Fruit fly (Drosophila melanogaster) whole organism, adult: Measurements from ENCODE around the gene CG14259.

Experiments
- CG11617 ChIP-seq: fragments of 200-800 bp; sonication (Bioruptor generic); optimal IDR thresholded peaks from 2 replicates; lab custom pipeline; 2017; ENCODE audit warnings: mild to moderate bottlenecking, missing biosample characterization, missing genetic modification reagents, missing genetic modification characterization
- CG12768 ChIP-seq: fragments of 200-800 bp; sonication (Bioruptor generic); optimal IDR thresholded peaks from 2 replicates; lab custom pipeline; 2017; ENCODE audit warnings: missing biosample characterization, missing genetic modification characterization, mild to moderate bottlenecking, moderate library complexity, missing genetic modification reagents
- CG14711 ChIP-seq: fragments of 200-800 bp; sonication (Bioruptor generic); optimal IDR thresholded peaks from 2 replicates; lab custom pipeline; 2018; ENCODE audit warnings: missing biosample characterization, mild to moderate bottlenecking, missing genetic modification characterization, moderate library complexity
- CG1620 ChIP-seq: fragments of 200-800 bp; sonication (Bioruptor generic); optimal IDR thresholded peaks from 2 replicates; lab custom pipeline; 2016; ENCODE audit warnings: missing biosample characterization, missing genetic modification characterization
- CG33017 ChIP-seq: fragments of 200-800 bp; sonication (Bioruptor generic); optimal IDR thresholded peaks from 2 replicates; lab custom pipeline; 2018; ENCODE audit warnings: missing biosample characterization, mild to moderate bottlenecking, missing genetic modification characterization, moderate library complexity
- CG5204 ChIP-seq: fragments of 200-800 bp; sonication (Bioruptor generic); optimal IDR thresholded peaks from 2 replicates; lab custom pipeline; 2016; ENCODE audit warnings: missing biosample characterization, missing genetic modification characterization
- CG7045 ChIP-seq: fragments of 200-800 bp; sonication (Bioruptor generic); optimal IDR thresholded peaks from 2 replicates; lab custom pipeline; 2017; ENCODE audit warnings: missing biosample characterization, mild to moderate bottlenecking, missing genetic modification characterization
- CG7101 ChIP-seq: fragments of 200-800 bp; sonication (Bioruptor generic); optimal IDR thresholded peaks from 2 replicates; lab custom pipeline; 2018; ENCODE audit warnings: missing biosample characterization, mild to moderate bottlenecking, missing genetic modification characterization, moderate library complexity
- Clk ChIP-seq: fragments of 200-800 bp; sonication (Bioruptor generic); optimal IDR thresholded peaks from 2 replicates; lab custom pipeline; 2017; ENCODE audit warnings: missing biosample characterization, missing genetic modification characterization
- Crg-1 ChIP-seq: fragments of 200-800 bp; sonication (Bioruptor generic); optimal IDR thresholded peaks from 2 replicates; lab custom pipeline; 2016; ENCODE audit warnings: missing biosample characterization, missing genetic modification characterization
- Hr96 ChIP-seq: fragments of 200-800 bp; sonication (Bioruptor generic); optimal IDR thresholded peaks from 2 replicates; lab custom pipeline; 2016; ENCODE audit warnings: missing biosample characterization, missing genetic modification characterization
- Mnt ChIP-seq: fragments of 200-800 bp; sonication (Bioruptor generic); optimal IDR thresholded peaks from 2 replicates; lab custom pipeline; 2016; ENCODE audit warnings: missing biosample characterization, mild to moderate bottlenecking, missing genetic modification characterization
- bab1 ChIP-seq: fragments of 200-800 bp; sonication (Bioruptor generic); optimal IDR thresholded peaks from 3 replicates; lab custom pipeline; 2019; ENCODE audit warnings: missing biosample characterization, mild to moderate bottlenecking, missing genetic modification characterization, moderate library complexity
- cic ChIP-seq: fragments of 200-800 bp; sonication (Bioruptor generic); optimal IDR thresholded peaks from 2 replicates; lab custom pipeline; 2017; ENCODE audit warnings: missing biosample characterization, mild to moderate bottlenecking, missing genetic modification characterization, moderate library complexity
- cnc ChIP-seq, 2 experiments: fragments of >200 bp; optimal IDR thresholded peaks; 2 replicates each; lab custom pipeline; 2017
- kay ChIP-seq: fragments of 200-800 bp; sonication (Bioruptor generic); peaks from one replicate; lab custom pipeline; 2016; ENCODE audit warnings: missing biosample characterization, missing genetic modification characterization, borderline replicate concordance
- ovo ChIP-seq: fragments of 200-800 bp; sonication (Bioruptor generic); optimal IDR thresholded peaks from 2 replicates; lab custom pipeline; 2016; ENCODE audit warnings: missing biosample characterization, missing genetic modification characterization
- pad ChIP-seq: fragments of 200-800 bp; sonication (Bioruptor generic); optimal IDR thresholded peaks from 3 replicates; lab custom pipeline; 2017; ENCODE audit warnings: missing biosample characterization, missing genetic modification characterization, mild to moderate bottlenecking, moderate library complexity, missing genetic modification reagents
- tj ChIP-seq: fragments of 200-800 bp; sonication (Bioruptor generic); optimal IDR thresholded peaks from 3 replicates; lab custom pipeline; 2017; ENCODE audit warnings: missing biosample characterization, mild to moderate bottlenecking, missing genetic modification characterization, moderate library complexity
- toe ChIP-seq: fragments of 200-800 bp; sonication (Bioruptor generic); optimal IDR thresholded peaks from 2 replicates; lab custom pipeline; 2016; ENCODE audit warnings: missing biosample characterization, missing genetic modification characterization

The CG14259 gene

DNA sequence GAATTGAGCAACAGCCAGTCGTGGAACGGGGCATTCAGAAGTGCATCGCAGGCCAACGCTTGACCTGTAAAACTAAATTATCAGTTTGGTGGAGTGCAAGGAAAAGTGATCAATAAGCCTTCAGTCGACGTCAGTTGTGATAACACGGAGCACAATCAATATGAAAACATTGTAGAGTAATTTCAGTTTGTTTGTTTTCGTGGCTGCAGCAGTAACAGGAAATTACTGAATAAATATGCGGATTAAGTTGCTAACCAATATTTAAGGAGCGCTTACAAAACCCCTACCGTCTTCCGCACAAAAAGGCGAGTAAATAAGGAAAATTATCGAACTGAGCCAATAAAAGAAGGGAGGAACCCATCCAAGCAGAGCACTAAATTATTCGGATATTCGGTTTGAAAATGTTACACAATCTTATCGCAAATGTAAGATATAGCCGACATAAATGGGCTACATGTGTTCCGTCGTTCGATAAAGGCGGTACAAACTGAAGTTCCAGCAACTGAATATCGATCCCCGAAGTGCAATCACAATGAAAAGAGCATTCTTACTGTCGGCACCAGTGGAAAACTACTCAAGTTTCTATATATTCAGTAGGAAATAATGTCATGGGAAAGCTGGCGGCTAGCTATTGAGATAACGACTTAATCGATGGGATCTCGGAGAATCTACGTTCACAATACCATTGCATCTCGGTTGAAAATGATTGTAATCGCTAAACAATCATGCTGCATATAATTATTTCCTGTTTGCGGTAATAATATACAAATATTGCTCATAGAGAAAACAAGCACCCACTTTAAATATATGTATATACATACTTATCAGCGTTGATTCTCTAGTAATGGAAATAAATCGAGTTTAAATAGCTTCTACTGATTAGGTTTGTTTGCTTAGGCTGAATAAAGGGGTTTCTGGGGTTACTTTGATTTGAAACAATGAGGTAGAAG lies 41.6 kb downstream of the CG14259 start:
- TF ChIP-seq CG12768 (GFP tag; lab: Kevin White, UChicago) (peak; percentile 24), ovo (GFP tag; lab: Kevin White, UChicago) (peak; percentile 60), Crg-1 (GFP tag; lab: Kevin White, UChicago) (peak; percentile 31), CG7101 (tag; lab: Kevin White, UChicago) (peak; percentile 67), Mnt (GFP tag; lab: Kevin White, UChicago) (no peak), Clk (peak; percentile 19), tj (GFP tag; lab: Kevin White, UChicago) (peak; percentile 1), pad (GFP tag; lab: Kevin White, UChicago) (peak; percentile 41), CG7045 (GFP tag; lab: Kevin White, UChicago) (peak; percentile 60), CG14711 (tag; lab: Kevin White, UChicago) (peak; percentile 41), CG1620 (GFP tag; lab: Kevin White, UChicago) (peak; percentile 25), CG5204 (no peak), kay (GFP tag; lab: Kevin White, UChicago) (peak; percentile 90), cic (peak; percentile 37), bab1 (GFP tag; lab: Kevin White, UChicago) (no peak), CG11617 (peak; percentile 65), toe (GFP tag; lab: Kevin White, UChicago) (no peak), CG33017 (tag; lab: Kevin White, UChicago) (peak; percentile 14), Hr96 (GFP tag; lab: Kevin White, UChicago) (peak; percentile 14), cnc (optimal IDR thresholded peaks at IDR 0.05; lab: Kevin White, UChicago) (no peak)

DNA sequence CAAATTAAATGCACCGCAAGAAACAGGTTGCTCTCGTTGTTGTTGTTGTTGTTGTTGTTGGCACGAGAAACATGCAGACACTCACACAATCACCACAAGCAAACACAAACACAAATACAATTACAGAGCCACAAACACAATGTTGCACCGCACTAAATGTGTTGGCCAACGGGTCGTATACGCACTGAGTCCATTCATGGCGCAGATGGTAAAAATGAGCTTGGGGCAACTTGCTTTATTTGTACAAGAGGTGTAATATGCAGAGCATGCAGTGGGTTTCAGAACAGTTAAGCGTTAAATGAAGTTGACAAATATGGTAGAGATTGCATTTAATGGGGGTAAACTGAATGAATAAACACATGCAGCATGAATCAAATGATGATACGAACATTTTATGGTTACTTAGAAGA lies 43.6 kb downstream of the CG14259 start:
- no peak for TF ChIP-seq pad (GFP tag; lab: Kevin White, UChicago)
- TF ChIP-seq kay (GFP tag; lab: Kevin White, UChicago), result no peak
- no peak for TF ChIP-seq Mnt (GFP tag; lab: Kevin White, UChicago)
- no peak for TF ChIP-seq CG1620 (GFP tag; lab: Kevin White, UChicago)
- no peak for TF ChIP-seq Hr96 (GFP tag; lab: Kevin White, UChicago)
- no peak for TF ChIP-seq CG7101 (tag; lab: Kevin White, UChicago)
- no peak for TF ChIP-seq CG14711 (tag; lab: Kevin White, UChicago)
- no peak for TF ChIP-seq bab1 (GFP tag; lab: Kevin White, UChicago)
- TF ChIP-seq toe (GFP tag; lab: Kevin White, UChicago), result no peak
- no peak for TF ChIP-seq cic
- TF ChIP-seq ovo (GFP tag; lab: Kevin White, UChicago), result no peak
- TF ChIP-seq CG33017 (tag; lab: Kevin White, UChicago), result no peak
- TF ChIP-seq Crg-1 (GFP tag; lab: Kevin White, UChicago), result no peak
- no peak for TF ChIP-seq cnc (optimal IDR thresholded peaks at IDR 0.05; lab: Kevin White, UChicago)

DNA sequence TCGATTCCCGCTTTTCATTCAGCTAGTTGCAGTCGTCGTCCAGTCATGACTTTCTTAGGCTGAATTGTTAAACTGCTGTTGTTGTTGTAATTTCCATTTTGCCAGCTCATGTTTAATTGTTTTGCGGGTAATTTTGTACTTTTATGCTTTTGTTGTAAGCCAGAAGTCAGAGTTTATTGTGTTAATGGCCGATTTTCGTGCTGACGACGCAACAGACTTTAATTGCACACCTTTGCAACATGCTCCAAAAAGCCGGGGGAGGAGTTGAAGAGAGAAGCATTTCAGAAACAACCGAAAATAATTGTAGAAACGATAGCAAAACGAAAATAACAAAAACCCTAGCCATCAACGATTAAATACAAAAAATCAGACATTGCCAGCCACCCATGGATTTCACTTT lies 44.4 kb downstream of the CG14259 start:
- TF ChIP-seq Mnt (GFP tag; lab: Kevin White, UChicago) (no peak), tj (GFP tag; lab: Kevin White, UChicago) (peak; percentile 95)

DNA sequence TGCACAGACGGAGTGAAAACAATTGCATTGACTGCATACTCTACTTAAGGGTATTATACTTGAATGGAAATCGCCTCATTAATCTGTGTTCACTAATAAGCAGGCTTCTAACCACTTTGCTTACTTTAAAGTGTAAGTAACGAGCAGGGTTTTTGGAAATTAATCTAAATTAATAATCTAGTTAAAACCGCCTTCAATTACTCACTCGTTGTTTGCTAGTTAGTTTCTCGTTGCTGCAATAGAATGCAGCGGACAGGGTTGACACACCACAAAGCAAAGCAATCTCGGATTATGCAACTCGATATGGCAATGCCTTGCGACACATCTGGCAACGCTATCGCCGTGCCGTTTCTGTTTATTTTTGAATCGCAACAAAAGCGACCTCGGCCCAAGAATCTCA lies 45.6 kb downstream of the CG14259 start:
- TF ChIP-seq pad (GFP tag; lab: Kevin White, UChicago) (no peak), Hr96 (GFP tag; lab: Kevin White, UChicago) (no peak), Crg-1 (GFP tag; lab: Kevin White, UChicago) (no peak), Clk (no peak), tj (GFP tag; lab: Kevin White, UChicago) (no peak), CG12768 (GFP tag; lab: Kevin White, UChicago) (no peak), toe (GFP tag; lab: Kevin White, UChicago) (no peak), kay (GFP tag; lab: Kevin White, UChicago) (peak; percentile 38), cic (no peak), CG7101 (tag; lab: Kevin White, UChicago) (no peak), CG5204 (no peak), CG7045 (GFP tag; lab: Kevin White, UChicago) (no peak), Mnt (GFP tag; lab: Kevin White, UChicago) (no peak), CG1620 (GFP tag; lab: Kevin White, UChicago) (no peak), ovo (GFP tag; lab: Kevin White, UChicago) (no peak), CG14711 (tag; lab: Kevin White, UChicago) (peak; percentile 56)
